Worm (Caenorhabditis elegans): ENCODE measurements around the gene srj-53.

- no peak for TF ChIP-seq hmg-20 (GFP tag; IDR thresholded peaks at IDR 0.05)
- TF ChIP-seq sea-2 (GFP tag; IDR thresholded peaks at IDR 0.05), result no peak
- no peak for TF ChIP-seq nhr-120 (GFP tag; IDR thresholded peaks at IDR 0.05)
- no peak for TF ChIP-seq dpl-1 (GFP tag; optimal IDR thresholded peaks at IDR 0.05)
- no peak for TF ChIP-seq F49E8.2 (tag; optimal IDR thresholded peaks at IDR 0.05; ENCODE audit: insufficient read depth)
- no peak for TF ChIP-seq C17E4.6 (GFP tag; IDR thresholded peaks at IDR 0.05)
- TF ChIP-seq lir-1 (GFP tag; conservative IDR thresholded peaks at IDR 0.05), result no peak
- TF ChIP-seq egrh-3 (GFP tag; IDR thresholded peaks at IDR 0.05), result no peak
- TF ChIP-seq let-526 (GFP tag; IDR thresholded peaks at IDR 0.05), result no peak
- no peak for TF ChIP-seq mel-28 (tag; optimal IDR thresholded peaks at IDR 0.05; ENCODE audit: borderline replicate concordance)
- no peak for TF ChIP-seq egl-18 (GFP tag; IDR thresholded peaks at IDR 0.05)
- TF ChIP-seq Y79H2A.3 (GFP tag; conservative IDR thresholded peaks at IDR 0.05), result no peak
- no peak for TF ChIP-seq madf-10 (tag; optimal IDR thresholded peaks at IDR 0.05)
- no peak for TF ChIP-seq B0261.1 (tag; optimal IDR thresholded peaks at IDR 0.05)
Measured at ce11 chrV:654402-654801, 40.1 kb downstream of the srj-53 start, which contains the start of gene srj-6.
